Fruit fly (Drosophila melanogaster) whole organism, pupa: ENCODE measurements around the gene Nrx-1.
A peak's percentile ranks its signal among the peaks of the same experiment; 100 is the strongest.

Experiments
- CG13204 ChIP-seq: fragments of 200-800 bp; sonication (Bioruptor generic); optimal IDR thresholded peaks from 2 replicates; lab custom pipeline; 2018; ENCODE audit warnings: missing biosample characterization, mild to moderate bottlenecking, missing genetic modification characterization, moderate library complexity
- CG32121 ChIP-seq: fragments of 200-800 bp; sonication (Bioruptor generic); IDR thresholded peaks from 2 replicates; pipeline ENCODE4 v1.3.6; 2022; ENCODE audit warnings: missing biosample characterization, missing genetic modification characterization
- CG4496 ChIP-seq: fragments of 200-800 bp; sonication (Bioruptor generic); IDR thresholded peaks from 3 replicates; pipeline ENCODE4 v1.3.6; 2022; ENCODE audit warnings: missing biosample characterization, missing genetic modification characterization
- Pif1A ChIP-seq: fragments of 200-800 bp; sonication (Bioruptor generic); optimal IDR thresholded peaks from 3 replicates; lab custom pipeline; 2016; ENCODE audit warnings: missing biosample characterization, missing genetic modification characterization

- no peak for TF ChIP-seq CG4496
- no peak for TF ChIP-seq Pif1A (GFP tag; lab: Kevin White, UChicago)
- TF ChIP-seq CG13204 = no peak
- peak; percentile 7; the same call in 1 of the 2 replicates for TF ChIP-seq CG32121 (GFP tag; lab: Robert Waterston, UW)
These were observed 21.0 kb upstream of the Nrx-1 start, which contains the start of gene CG34288 for dm6 chr3R:22447195-22447873.
